Fruit fly (Drosophila melanogaster) whole organism: ENCODE measurements around the gene Egfrap.

ENCODE experiments used
- CG8478 ChIP-seq: fragments of >200 bp; optimal IDR thresholded peaks from 2 replicates; lab custom pipeline; 2018; ENCODE audit warnings: inconsistent platforms
- Dll ChIP-seq: fragments of >200 bp; optimal IDR thresholded peaks from 2 replicates; lab custom pipeline; 2017
- EcR ChIP-seq, 2 experiments: fragments of >200 bp; optimal IDR thresholded peaks; 2 replicates each; lab custom pipeline; 2017; ENCODE audit warnings: missing biosample characterization in 2 of 2, missing genetic modification characterization in 2 of 2, missing genetic modification reagents in 2 of 2
- pan ChIP-seq: fragments of >200 bp; optimal IDR thresholded peaks from 2 replicates; lab custom pipeline; 2017
- psq ChIP-seq: fragments of >200 bp; optimal IDR thresholded peaks from 2 replicates; lab custom pipeline; 2017
- usp ChIP-seq: fragments of >200 bp; optimal IDR thresholded peaks from 2 replicates; lab custom pipeline; 2017; ENCODE audit warnings: missing biosample characterization, missing genetic modification characterization, mixed read lengths

DNA sequence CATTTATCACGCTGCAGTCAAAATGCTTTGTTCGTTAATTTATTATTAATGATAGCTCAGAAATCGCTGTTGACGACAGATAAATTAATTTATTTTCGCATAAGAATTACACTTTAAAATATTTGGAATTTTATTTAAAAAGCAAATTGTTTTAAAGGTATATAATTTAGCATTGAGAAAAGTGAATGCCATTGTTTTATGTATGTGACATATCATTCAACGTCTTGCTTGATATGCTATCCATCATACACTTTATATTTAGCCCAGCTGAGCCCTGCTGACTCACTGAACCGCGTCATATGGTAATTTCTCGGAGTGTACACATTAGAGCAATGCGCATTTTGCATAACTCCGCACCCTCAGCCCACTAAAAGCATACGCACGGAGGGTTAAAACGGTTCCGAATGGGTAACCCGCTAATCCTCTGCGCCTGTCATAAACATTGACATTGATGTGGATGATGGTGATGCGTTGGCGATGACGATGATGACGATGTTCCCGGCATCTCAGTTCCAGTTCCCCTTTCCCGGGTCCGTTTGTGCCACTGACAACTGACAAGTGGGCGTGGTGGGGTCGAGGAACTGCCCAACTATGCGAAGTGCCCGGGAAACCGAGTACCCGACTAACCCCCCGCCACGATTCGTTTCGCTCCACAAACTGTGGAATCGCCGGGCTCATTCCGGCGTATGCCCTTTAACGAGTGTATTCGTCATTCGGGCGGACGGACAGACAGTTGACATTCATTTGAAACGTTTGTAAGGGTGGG lies 39.1 kb upstream of the Egfrap start:
- TF ChIP-seq psq (lab: Kevin White, UChicago) (no peak), Dll (lab: Kevin White, UChicago) (no peak), EcR (GFP tag; optimal IDR thresholded peaks at IDR 0.05; lab: Kevin White, UChicago) (no peak), CG8478 (lab: Kevin White, UChicago) (no peak), usp (no peak), pan (no peak)
